Fruit fly (Drosophila melanogaster): ENCODE results near the gene bai.

DNA sequence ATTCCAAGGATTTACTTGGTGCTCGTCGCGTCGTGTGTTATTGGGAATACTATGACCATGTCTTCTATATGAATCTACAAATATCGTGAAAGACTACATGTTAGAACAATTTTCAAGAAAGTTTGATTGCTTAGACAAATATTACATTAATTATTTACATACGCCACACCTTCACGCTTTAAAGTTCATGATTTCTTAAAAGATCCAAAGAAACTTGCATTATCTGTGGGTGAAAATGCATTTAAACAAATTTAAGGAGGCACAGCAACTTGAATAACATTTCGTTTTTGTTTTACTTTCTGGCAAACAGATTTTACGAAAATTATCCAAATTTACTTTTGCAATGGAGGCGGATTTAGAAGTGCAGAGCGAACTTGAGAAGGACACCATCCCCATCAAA lies 2.5 kb upstream of the bai start, which contains the start of gene CG31115:
- TF ChIP-seq CG8478 (optimal IDR thresholded peaks at IDR 0.05) = no peak
- TF ChIP-seq CTCF (optimal IDR thresholded peaks at IDR 0.05) = no peak

Data from S2 (cell line).